Worm (Caenorhabditis elegans) whole organism, L4 larva: ENCODE results near the gene Y51H4A.941.
A peak's percentile ranks its signal among the peaks of the same experiment; 100 is the strongest.

ENCODE experiments used
- F49E8.2 ChIP-seq: sonication (generic microtip); optimal IDR thresholded peaks from 2 replicates; lab custom pipeline; 2016; ENCODE audit warnings: missing compliant biosample characterization, mild to moderate bottlenecking, missing genetic modification characterization, borderline replicate concordance
- ceh-28 ChIP-seq: fragments of 150-350 bp; optimal IDR thresholded peaks from 2 replicates; lab custom pipeline; 2014; ENCODE audit warnings: missing biosample characterization, missing genetic modification reagents, missing genetic modification characterization
- php-3 ChIP-seq: fragments of 200-800 bp; sonication (Bioruptor generic); IDR thresholded peaks from 2 replicates; pipeline ENCODE4 v1.3.6; 2022; ENCODE audit warnings: missing genetic modification reagents, missing genetic modification characterization, missing compliant biosample characterization
- spr-3 ChIP-seq: fragments of 200-800 bp; sonication (Bioruptor generic); optimal IDR thresholded peaks from 2 replicates; lab custom pipeline; 2018; ENCODE audit warnings: mild to moderate bottlenecking, missing genetic modification characterization, missing compliant biosample characterization

Gene Y51H4A.941

DNA sequence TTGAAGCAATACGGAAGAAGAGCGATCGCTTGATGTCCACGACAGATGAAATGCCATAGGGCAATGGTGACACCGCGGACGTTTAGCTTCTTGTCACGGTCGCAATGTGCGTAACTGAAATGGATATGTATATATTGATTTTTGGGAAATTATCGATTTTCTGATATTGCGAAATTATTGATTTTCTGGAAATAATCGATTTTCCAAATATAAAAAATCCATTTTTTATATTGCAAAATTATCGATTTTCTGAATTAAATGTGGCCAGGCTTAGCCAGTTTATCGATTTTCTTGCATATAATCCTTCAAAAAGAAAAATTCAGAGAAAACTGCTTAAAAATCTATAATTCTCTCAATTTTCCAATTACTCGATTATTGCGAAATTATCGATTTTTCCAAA, 49.5 kb downstream of the Y51H4A.941 start:
- peak; percentile 40 for TF ChIP-seq ceh-28 (tag; lab: Kevin White, UChicago)

DNA sequence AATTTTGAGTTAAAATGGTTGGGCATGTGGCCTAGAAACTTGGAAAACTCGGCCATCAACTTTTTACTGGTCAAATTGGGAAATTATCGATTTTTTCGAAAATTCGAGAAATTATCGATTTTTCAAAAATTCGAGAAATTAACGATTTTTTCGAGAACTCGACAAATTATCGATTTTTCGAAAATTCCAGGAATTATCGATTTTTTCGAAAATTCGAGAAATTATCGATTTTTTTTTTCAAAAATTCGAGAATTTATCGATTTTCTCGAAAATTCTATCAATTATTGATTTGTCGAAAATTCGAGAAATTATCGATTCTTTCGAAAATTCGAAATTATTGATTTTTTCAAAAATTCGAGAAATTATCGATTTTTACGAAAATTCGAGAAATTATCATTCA, 50.7 kb downstream of the Y51H4A.941 start:
- peak; percentile 97 for TF ChIP-seq ceh-28 (tag; lab: Kevin White, UChicago)
- no peak for TF ChIP-seq spr-3 (GFP tag; lab: Kevin White, UChicago)
- no peak for TF ChIP-seq F49E8.2 (tag; lab: Kevin White, UChicago)
- no peak for TF ChIP-seq php-3 (GFP tag; lab: Robert Waterston, UW)
- TF ChIP-seq, all 104 proteins: peak for 1
